Fruit fly (Drosophila melanogaster): ENCODE results near the gene CG10300.

dm6 chr3R:23666672-23667211 is 44.6 kb upstream of the CG10300 start:
- TF ChIP-seq rn (GFP tag; IDR thresholded peaks at IDR 0.05): no peak
- TF ChIP-seq CG4496 (GFP tag; IDR thresholded peaks at IDR 0.05): no peak
- TF ChIP-seq CG12605 (GFP tag; IDR thresholded peaks at IDR 0.05): peak; percentile 72; the same call in 1 of the 2 replicates
- TF ChIP-seq CG14655 (GFP tag; optimal IDR thresholded peaks at IDR 0.05): no peak
- TF ChIP-seq CG8301 (tag; optimal IDR thresholded peaks at IDR 0.05): no peak
- TF ChIP-seq Snoo (tag; optimal IDR thresholded peaks at IDR 0.05): no peak
- no peak for TF ChIP-seq CG9948 (tag; optimal IDR thresholded peaks at IDR 0.05)
- no peak for TF ChIP-seq CG32121 (GFP tag; IDR thresholded peaks at IDR 0.05)
- TF ChIP-seq CG8159 (tag; optimal IDR thresholded peaks at IDR 0.05): no peak
- no peak for TF ChIP-seq Pif1A (GFP tag; optimal IDR thresholded peaks at IDR 0.05)

Data from whole organism, pupa.